Worm (Caenorhabditis elegans) whole organism, dauer: ENCODE measurements around the gene mrps-14.

Source experiments
- unc-62 ChIP-seq: sonication (generic microtip); optimal IDR thresholded peaks from 2 replicates; lab custom pipeline; 2017; ENCODE audit warnings: missing biosample characterization, missing genetic modification reagents, missing genetic modification characterization

mrps-14 gene

DNA sequence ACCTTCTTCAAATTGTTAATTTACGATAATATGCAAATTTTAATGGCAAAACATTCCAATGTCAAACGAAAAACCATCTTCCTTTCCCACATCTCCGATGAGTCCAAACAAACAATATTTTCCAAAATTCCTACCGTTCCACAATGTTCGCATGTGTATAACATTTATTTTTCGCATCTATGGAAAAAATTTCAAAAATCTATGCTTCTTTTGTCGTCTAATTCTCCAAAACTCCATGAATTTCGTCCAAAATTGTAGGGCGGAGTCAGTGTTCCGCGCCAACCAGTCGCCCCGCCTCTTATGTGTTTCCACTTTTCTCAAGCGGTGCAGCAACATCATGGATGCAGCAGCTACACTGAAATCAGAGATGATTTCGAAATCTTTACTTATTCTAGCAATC, 11.3 kb downstream of the mrps-14 start, which contains the start of gene T01E8.8:
Gene T01E8.8 (plus strand): TSS at position 301 of the 400 bp plus-strand sequence.
- TF ChIP-seq unc-62, result no peak

DNA sequence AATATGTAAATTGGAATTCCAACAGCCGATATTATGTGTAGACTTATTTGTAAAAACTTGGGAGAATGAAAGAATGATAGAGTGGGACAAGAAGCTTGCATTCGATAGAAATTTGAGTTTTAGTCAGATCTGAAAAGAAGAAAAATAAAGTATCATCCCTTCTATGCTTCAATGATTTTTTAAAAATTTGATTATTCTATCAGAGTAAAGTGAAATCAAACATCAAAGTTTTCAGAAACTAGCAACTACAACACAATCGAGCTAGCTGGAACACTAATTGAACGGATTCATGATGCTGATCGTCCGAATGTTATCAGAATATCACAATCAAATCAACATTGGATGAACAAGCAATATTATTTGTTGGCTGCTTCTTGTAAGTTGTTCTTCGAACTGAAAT, 15.3 kb downstream of the mrps-14 start, which contains the start of gene srh-135:
Gene srh-135 (minus strand): TSS at position 101 of the 400 bp plus-strand sequence.
- no peak for TF ChIP-seq unc-62

DNA sequence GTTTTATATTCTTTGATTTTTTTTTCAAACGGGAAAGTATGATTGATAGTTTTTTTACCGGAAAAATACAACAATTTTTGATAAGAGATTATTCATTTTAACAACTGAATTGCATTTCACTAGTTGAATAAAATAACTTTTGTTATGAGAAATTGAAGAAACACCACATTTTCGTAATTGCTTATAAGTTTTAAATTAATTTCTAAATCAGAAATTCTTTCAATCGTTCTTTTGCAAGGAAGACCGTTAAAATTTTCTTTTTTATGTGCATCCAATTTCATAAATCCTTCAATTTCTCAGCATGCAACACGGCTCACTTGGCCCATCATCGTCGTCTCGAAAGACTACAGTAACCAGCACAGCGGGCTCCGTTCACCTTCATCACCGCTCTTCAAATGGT, 19.7 kb downstream of the mrps-14 start, which contains the start of gene plc-3:
Gene plc-3 (plus strand): TSS at position 301 of the 400 bp plus-strand sequence.
- no peak for TF ChIP-seq unc-62

DNA sequence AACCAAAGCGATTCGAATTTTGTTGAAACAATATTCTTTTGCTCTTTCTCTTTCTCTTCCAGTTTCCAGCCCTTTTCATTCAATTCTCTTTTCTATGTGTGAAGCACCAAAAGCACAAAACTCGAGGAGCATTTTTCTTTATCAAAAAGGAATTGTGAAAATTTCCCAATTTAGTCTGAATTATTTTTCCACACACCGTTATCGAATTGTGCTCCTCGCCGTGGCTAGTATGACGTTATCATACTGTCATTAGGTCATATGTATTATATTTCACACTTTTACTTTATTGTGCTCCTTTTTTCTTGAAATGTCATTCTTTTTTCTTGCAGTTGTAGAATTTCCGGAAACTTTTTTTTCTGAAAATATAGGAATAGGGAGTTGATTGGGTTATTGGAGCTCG, 20.7 kb downstream of the mrps-14 start:
- no peak for TF ChIP-seq unc-62

DNA sequence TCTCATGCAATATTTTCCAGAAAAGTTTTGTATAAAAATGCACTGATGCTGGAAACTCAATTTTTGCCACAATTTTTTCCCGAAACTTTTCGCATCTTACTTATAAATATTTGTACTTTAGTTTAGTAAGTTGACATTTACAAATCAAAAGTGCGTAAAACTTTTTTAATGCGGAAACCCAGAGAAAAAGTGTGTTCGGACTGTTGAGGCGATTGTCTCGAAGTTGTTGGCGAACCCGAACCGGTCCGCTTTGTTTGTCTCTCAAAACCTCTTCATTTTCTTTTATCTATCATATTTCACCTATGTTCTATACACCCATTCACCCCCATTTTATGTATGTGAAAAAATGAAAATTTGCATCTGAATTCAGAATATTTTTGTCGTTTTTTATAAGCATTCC, 21.7 kb downstream of the mrps-14 start:
- no peak for TF ChIP-seq unc-62

DNA sequence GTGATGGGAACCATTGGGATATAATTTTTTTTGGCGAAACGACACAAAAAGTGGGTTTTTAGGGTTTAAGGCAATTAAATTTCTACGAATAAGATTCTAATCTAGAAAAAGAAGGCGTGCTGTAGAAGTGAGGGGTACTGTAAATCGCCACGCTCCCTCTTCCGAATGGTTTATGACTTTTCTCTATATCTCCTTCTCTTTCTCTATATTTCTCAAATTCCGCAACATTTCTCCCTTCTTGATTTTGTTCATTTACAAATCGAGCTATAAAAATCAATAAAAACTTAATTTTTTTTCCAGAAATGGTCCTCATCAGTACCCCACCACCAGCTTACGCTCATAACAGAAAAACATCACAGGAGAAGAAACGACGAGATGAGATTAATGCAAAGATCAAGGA, 24.1 kb downstream of the mrps-14 start, which contains the start of gene ref-1:
Gene ref-1 (plus strand): TSS at position 301 of the 400 bp plus-strand sequence.
- TF ChIP-seq unc-62, result no peak

DNA sequence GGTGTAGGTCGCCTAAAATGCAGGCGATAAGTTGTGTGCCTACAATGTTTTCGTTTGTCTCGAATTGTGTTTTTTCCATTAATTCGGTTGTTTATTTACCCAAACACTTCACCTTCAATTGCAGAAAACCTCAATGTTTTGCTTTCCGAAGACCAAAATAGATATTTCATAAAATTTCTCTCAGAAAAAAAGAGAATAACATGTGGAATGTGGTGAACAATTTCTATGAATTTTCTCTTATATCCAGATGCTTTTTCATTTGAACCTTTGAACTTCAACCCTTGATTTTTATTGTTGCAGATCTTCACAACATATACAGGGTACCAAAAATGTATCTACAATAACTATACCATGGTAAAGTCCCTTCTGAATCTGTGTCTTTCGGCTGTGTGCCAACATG, 35.9 kb downstream of the mrps-14 start, which contains the start of gene T01E8.1:
Gene T01E8.1 (plus strand): TSS at position 301 of the 400 bp plus-strand sequence.
- no peak for TF ChIP-seq unc-62

DNA sequence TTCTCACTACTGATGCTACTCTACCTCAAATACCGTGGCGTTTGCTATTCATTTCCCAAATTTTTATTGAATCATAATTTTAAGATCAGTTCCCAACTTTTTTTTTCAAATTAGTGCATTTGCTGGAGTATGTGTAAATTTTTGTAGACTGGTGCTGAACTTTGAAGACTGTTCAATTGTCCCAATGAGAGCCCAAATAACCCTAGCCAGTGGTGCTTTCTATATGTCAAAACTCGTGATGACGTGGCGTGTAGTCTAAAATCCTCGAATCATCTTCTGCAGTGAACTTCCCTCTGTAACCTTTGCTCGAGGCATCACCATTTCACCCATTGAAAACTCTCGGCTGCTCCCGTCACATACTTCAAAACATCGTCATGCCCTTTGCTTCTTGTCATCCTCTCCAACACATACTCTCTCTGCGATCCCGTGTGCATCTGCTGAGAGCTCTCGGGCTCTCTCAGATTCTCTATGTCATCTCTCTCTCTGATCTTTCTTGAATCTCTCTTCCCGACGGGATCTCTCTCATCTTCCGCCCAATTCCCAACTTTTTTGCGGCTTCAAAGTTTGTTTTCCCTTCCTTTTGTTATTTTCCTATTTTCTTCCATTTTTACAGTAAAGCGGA, 37.8 kb downstream of the mrps-14 start:
- TF ChIP-seq unc-62, result no peak

DNA sequence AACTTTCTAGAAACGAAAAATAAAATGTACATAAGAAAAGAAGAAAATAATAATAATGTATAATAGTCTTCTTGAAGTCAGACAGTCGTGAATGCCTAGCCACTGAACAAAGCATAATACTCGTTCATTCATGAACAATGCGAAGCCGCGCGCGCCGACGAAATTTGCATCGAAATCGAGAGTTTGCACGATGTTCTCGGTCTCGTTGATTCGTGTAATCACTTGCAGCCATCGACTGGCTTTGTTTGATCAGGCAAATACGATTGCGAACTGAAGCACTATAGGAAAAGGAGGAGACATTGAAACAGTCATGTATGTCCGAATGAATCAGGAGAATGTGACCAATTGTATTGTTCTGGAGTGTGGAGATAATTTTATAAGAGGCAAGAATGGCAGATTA, 38.5 kb downstream of the mrps-14 start:
- no peak for TF ChIP-seq unc-62

DNA sequence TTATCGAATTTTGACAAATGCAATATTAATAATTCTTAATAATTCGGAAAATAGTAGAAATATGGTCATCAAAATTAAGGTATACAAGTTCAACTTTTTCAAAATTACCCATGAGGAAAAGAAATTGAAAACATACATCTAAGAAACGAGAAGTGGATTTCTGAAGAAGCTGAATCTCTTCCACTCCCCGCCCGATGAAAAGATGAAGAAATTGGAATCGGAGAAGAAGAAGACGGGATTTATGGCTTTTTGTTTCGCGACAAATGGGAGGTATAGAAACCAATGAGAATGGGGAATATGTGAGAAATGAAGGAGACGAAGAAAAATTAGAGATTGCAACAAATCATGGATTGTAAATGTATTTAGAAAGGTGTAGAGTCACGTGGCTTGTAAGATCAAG, 39.2 kb downstream of the mrps-14 start:
- no peak for TF ChIP-seq unc-62

DNA sequence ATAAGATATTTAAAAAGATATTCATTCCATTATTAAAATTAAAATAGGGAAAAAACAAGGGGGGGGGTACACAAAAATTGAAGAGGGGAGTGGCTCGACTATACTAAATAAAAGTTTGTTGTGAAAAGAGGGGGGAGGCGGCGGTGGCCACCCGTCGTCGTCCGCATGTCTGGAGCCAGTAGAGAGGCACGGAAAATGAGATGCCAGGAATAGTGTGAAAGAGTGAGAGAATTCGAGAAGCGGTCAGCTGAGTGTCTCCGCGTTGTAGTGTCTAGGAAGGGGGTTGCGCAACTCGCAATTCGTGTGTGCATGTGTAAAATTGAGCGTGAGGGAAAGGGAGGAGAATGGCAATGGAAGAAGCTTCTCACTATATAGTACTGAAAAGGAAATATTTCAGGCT, 40.0 kb downstream of the mrps-14 start:
- TF ChIP-seq unc-62, result no peak

DNA sequence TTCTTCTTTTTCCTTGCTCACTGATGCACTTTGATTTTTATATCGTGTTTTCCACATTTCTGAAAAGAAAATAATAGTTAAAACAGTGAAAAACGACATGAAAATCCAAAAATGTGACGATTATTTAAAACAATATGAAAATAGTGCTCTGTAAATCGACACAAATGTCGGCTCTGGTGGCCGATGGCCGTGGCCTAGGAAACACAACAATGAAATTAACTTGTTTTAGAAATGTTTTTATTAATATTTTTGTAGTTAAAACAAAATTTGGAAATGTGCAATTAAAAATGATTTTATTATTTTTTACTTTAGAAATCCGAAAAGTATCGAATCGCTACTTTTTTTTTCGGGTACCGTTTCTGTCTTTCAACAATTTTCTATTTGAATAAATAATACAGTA, 41.5 kb downstream of the mrps-14 start, which contains the start of gene arv-1:
Gene arv-1 (minus strand): TSS at position 65 of the 400 bp plus-strand sequence.
- no peak for TF ChIP-seq unc-62

DNA sequence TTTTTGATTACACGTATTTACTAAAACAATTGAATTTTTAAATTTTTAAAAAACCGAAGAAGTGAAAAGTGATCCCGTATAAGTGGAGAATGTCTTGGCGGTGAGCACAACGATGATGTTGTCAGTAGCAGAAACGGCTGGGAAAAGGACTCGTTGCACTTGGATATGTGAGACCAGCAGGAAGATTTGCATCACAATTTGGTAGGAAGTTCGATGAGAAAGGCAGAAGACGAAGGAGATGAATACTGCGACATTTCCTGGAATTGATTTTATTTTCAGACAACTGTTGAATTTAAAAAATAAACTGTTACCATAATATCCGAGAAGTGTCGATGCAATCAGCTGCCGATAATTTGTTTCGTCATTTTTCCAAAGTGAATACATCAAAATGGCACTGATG, 42.4 kb downstream of the mrps-14 start, which contains the start of gene R05H5.4:
Gene R05H5.4 (minus strand): TSS at position 101 of the 400 bp plus-strand sequence.
- TF ChIP-seq unc-62, result no peak

DNA sequence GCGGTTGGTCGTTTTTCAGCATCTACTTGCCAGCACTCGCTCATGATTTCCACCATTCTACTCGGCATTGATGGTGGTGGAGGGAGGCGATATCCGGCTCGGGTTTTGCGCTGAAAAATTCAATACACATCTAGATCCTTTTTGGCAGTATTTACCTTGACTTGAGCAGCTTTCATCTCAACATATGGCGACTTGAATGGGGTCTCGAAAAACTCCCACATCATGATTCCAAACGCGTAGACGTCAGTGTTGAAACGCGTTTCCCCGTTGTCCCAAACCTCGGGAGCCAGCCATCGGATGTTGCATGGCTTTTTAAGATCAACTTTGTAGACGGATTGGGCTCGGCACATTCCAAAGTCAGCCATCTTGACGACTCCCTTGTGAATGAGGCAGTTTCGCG, 43.8 kb downstream of the mrps-14 start:
- no peak for TF ChIP-seq unc-62

DNA sequence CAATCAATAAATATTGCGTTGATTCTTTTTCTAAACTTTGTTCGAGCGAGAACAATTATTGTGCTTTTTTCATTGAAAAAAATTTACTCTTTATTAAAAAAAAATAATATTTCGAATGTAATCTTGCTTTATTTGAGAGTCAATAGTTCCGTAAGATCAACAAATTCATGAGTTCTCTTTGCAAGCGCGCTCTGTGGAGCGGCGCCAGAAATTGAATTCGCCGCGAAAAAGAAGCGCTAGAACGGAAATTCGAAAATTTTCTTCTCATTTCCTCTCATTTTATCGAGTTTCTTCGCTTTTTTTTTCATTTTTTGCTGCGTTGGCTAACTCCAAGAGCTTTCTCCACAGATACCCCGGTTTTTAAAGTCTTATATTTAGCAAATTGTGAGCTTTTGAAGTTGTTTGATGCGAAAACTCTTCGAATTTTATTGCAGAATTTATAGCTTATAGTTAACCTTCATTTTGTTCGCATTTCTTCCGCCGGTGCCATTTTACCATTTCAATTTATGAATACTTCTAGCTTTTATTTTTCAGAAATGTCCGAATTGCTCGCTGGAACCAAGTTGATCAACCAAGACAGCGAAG, 45.1 kb downstream of the mrps-14 start, which contains the start of gene R05H5.3:
Gene R05H5.3 (plus strand): TSS at position 535 of the 585 bp plus-strand sequence.
- TF ChIP-seq unc-62, result no peak

DNA sequence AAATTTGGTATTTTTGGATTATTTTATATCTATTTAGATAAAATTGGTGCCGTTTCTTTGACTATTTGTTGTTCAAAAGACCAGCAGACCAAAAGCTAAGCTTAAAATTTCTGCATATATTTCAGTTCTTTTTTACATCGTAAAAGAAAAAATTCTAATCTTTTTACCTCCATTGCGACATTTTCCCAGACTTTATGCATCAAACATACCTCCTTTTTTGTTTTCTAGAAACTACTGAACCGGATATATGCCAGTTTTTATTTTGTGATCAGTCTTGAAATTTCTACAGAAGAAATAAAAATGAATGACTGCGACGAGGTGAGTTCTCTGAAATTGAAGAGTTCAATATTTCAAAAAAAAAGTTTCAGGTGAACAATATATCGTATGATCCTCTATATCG, 47.7 kb downstream of the mrps-14 start, which contains the start of gene srb-6:
Gene srb-6 (plus strand): TSS at position 301 of the 400 bp plus-strand sequence.
- TF ChIP-seq unc-62, result no peak

DNA sequence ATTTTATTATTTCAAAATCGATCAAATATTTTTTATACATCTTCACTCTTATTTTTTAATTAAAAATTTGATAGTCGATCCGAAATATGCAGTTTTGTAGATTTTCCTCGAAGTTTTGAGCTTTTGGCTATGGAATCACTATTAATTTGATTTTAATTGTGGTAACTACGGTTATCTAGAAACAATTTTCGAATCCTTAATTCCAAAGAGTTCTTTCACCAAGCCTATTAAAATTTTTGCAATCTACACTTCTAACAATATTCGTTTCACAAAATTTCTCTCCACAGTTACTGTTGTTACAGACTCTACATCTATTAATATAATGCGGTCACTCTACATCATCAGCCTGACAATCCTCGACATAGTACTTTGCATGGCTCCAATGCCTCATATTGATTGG, 50.1 kb downstream of the mrps-14 start, which contains the start of gene R05H5.7:
Gene R05H5.7 (plus strand): TSS at position 301 of the 400 bp plus-strand sequence.
- TF ChIP-seq unc-62, result no peak
